Worm (Caenorhabditis elegans) whole organism, L3 larva: ENCODE data around the gene dpf-2.

ENCODE experiments used
- R02D3.7 ChIP-seq: fragments of 150-350 bp; optimal IDR thresholded peaks from 2 replicates; lab custom pipeline; 2014; ENCODE audit warnings: missing biosample characterization, missing genetic modification characterization
- ZK546.5 ChIP-seq: sonication (generic microtip); optimal IDR thresholded peaks from 2 replicates; lab custom pipeline; 2017; ENCODE audit warnings: missing biosample characterization, missing genetic modification characterization
- aly-2 ChIP-seq: fragments of 150-350 bp; optimal IDR thresholded peaks from 2 replicates; lab custom pipeline; 2014; ENCODE audit warnings: missing biosample characterization, missing genetic modification characterization
- ceh-16 ChIP-seq: sonication (generic microtip); optimal IDR thresholded peaks from 2 replicates; lab custom pipeline; 2017; ENCODE audit warnings: missing biosample characterization, missing genetic modification characterization
- ceh-28 ChIP-seq: fragments of 150-350 bp; optimal IDR thresholded peaks from 2 replicates; lab custom pipeline; 2014; ENCODE audit warnings: missing biosample characterization, missing genetic modification reagents, missing genetic modification characterization
- ceh-82 ChIP-seq: fragments of 150-350 bp; optimal IDR thresholded peaks from 2 replicates; lab custom pipeline; 2014; ENCODE audit warnings: missing biosample characterization, missing genetic modification characterization
- ceh-9 ChIP-seq: sonication (generic microtip); optimal IDR thresholded peaks from 2 replicates; lab custom pipeline; 2018; ENCODE audit warnings: missing biosample characterization, missing genetic modification characterization
- egl-27 ChIP-seq: sonication (generic microtip); optimal IDR thresholded peaks from 4 replicates; lab custom pipeline; 2017; ENCODE audit warnings: missing biosample characterization, missing genetic modification reagents, missing genetic modification characterization
- egl-5 ChIP-seq: fragments of 150-350 bp; optimal IDR thresholded peaks from 2 replicates; lab custom pipeline; 2017; ENCODE audit warnings: missing biosample characterization, missing genetic modification reagents, missing genetic modification characterization, inconsistent platforms
- elt-1 ChIP-seq: fragments of 150-350 bp; optimal IDR thresholded peaks from 2 replicates; lab custom pipeline; 2014; ENCODE audit warnings: missing biosample characterization, missing genetic modification characterization
- elt-2 ChIP-seq: sonication (generic microtip); optimal IDR thresholded peaks from 2 replicates; lab custom pipeline; 2016; ENCODE audit warnings: missing genetic modification reagents, mild to moderate bottlenecking, missing genetic modification characterization, missing compliant biosample characterization
- fkh-10 ChIP-seq: sonication (generic microtip); optimal IDR thresholded peaks from 2 replicates; lab custom pipeline; 2017; ENCODE audit warnings: missing biosample characterization, missing genetic modification reagents, missing genetic modification characterization
- fkh-2 ChIP-seq: fragments of 150-350 bp; optimal IDR thresholded peaks from 2 replicates; lab custom pipeline; 2014; ENCODE audit warnings: missing biosample characterization, missing genetic modification reagents, missing genetic modification characterization
- hmg-11 ChIP-seq: sonication (generic microtip); optimal IDR thresholded peaks from 2 replicates; lab custom pipeline; 2016; ENCODE audit warnings: missing genetic modification characterization, missing compliant biosample characterization
- jun-1 ChIP-seq: fragments of 150-350 bp; optimal IDR thresholded peaks from 2 replicates; lab custom pipeline; 2014; ENCODE audit warnings: missing biosample characterization, missing genetic modification reagents, missing genetic modification characterization
- lin-15B ChIP-seq: fragments of 150-350 bp; optimal IDR thresholded peaks from 2 replicates; lab custom pipeline; 2014; ENCODE audit warnings: missing biosample characterization, missing genetic modification characterization
- lin-39 ChIP-seq: fragments of 150-350 bp; optimal IDR thresholded peaks from 2 replicates; lab custom pipeline; 2018; ENCODE audit warnings: missing biosample characterization, missing genetic modification reagents, missing genetic modification characterization
- lsy-12 ChIP-seq: sonication (generic microtip); optimal IDR thresholded peaks from 2 replicates; lab custom pipeline; 2016; ENCODE audit warnings: mild to moderate bottlenecking, missing genetic modification characterization, missing compliant biosample characterization
- mdl-1 ChIP-seq: fragments of 150-350 bp; optimal IDR thresholded peaks from 2 replicates; lab custom pipeline; 2014; ENCODE audit warnings: missing biosample characterization, missing genetic modification characterization
- nfya-1 ChIP-seq: sonication (generic microtip); optimal IDR thresholded peaks from 2 replicates; lab custom pipeline; 2017; ENCODE audit warnings: missing genetic modification characterization, mild to moderate bottlenecking, missing compliant biosample characterization, antibody characterized with exemption, moderate library complexity; ENCODE audit not compliant: insufficient read depth
- nhr-11 ChIP-seq: fragments of 150-350 bp; optimal IDR thresholded peaks from 2 replicates; lab custom pipeline; 2014; ENCODE audit warnings: missing biosample characterization, missing genetic modification characterization
- nhr-12 ChIP-seq: fragments of 150-350 bp; optimal IDR thresholded peaks from 2 replicates; lab custom pipeline; 2014; ENCODE audit warnings: missing biosample characterization, missing genetic modification characterization
- nhr-23 ChIP-seq: fragments of 150-350 bp; optimal IDR thresholded peaks from 2 replicates; lab custom pipeline; 2014; ENCODE audit warnings: missing biosample characterization, missing genetic modification reagents, missing genetic modification characterization
- nhr-25 ChIP-seq: sonication (generic microtip); optimal IDR thresholded peaks from 2 replicates; lab custom pipeline; 2017; ENCODE audit warnings: missing biosample characterization, missing genetic modification characterization
- nhr-28 ChIP-seq: fragments of 150-350 bp; optimal IDR thresholded peaks from 2 replicates; lab custom pipeline; 2014; ENCODE audit warnings: missing biosample characterization, missing genetic modification characterization
- nhr-43 ChIP-seq: sonication (generic microtip); optimal IDR thresholded peaks from 2 replicates; lab custom pipeline; 2016; ENCODE audit warnings: mild to moderate bottlenecking, missing genetic modification characterization, missing compliant biosample characterization; ENCODE audit not compliant: poor library complexity, severe bottlenecking
- nhr-67 ChIP-seq: fragments of 150-350 bp; optimal IDR thresholded peaks from 2 replicates; lab custom pipeline; 2014; ENCODE audit warnings: missing biosample characterization, missing genetic modification characterization
- nhr-77 ChIP-seq: fragments of 150-350 bp; optimal IDR thresholded peaks from 2 replicates; lab custom pipeline; 2014; ENCODE audit warnings: missing biosample characterization, missing genetic modification characterization
- pha-4 ChIP-seq: fragments of 150-350 bp; optimal IDR thresholded peaks from 2 replicates; lab custom pipeline; 2014; ENCODE audit warnings: missing biosample characterization, missing genetic modification reagents, missing genetic modification characterization
- pqm-1 ChIP-seq: fragments of 150-350 bp; optimal IDR thresholded peaks from 2 replicates; lab custom pipeline; 2017; ENCODE audit warnings: missing biosample characterization, missing genetic modification characterization, inconsistent platforms
- sea-2 ChIP-seq: fragments of 150-350 bp; sonication (generic microtip); optimal IDR thresholded peaks from 4 replicates; lab custom pipeline; 2014; ENCODE audit warnings: missing biosample characterization, missing genetic modification reagents, missing genetic modification characterization
- skn-1 ChIP-seq: fragments of 150-350 bp; optimal IDR thresholded peaks from 2 replicates; lab custom pipeline; 2014; ENCODE audit warnings: missing biosample characterization, missing genetic modification characterization
- snpc-4 ChIP-seq: fragments of 150-350 bp; optimal IDR thresholded peaks from 2 replicates; lab custom pipeline; 2014; ENCODE audit warnings: missing biosample characterization, missing genetic modification characterization
- tbx-2 ChIP-seq: sonication (generic microtip); optimal IDR thresholded peaks from 2 replicates; lab custom pipeline; 2016; ENCODE audit warnings: mild to moderate bottlenecking, missing genetic modification characterization, missing compliant biosample characterization
- unc-39 ChIP-seq: sonication (generic microtip); optimal IDR thresholded peaks from 4 replicates; lab custom pipeline; 2017; ENCODE audit warnings: missing biosample characterization, missing genetic modification characterization
- unc-62 ChIP-seq: fragments of 150-350 bp; sonication (generic microtip); optimal IDR thresholded peaks from 4 replicates; lab custom pipeline; 2014; ENCODE audit warnings: missing biosample characterization, missing genetic modification reagents, missing genetic modification characterization
- zag-1 ChIP-seq: fragments of 150-350 bp; optimal IDR thresholded peaks from 2 replicates; lab custom pipeline; 2014; ENCODE audit warnings: missing biosample characterization, missing genetic modification characterization
- ztf-11 ChIP-seq: fragments of 150-350 bp; optimal IDR thresholded peaks from 2 replicates; lab custom pipeline; 2014; ENCODE audit warnings: missing biosample characterization, missing genetic modification characterization
- ztf-4 ChIP-seq: fragments of 150-350 bp; optimal IDR thresholded peaks from 2 replicates; lab custom pipeline; 2014; ENCODE audit warnings: missing biosample characterization, missing genetic modification characterization

The dpf-2 gene

ce11 chrX:14828766-14829165, 2.9 kb upstream of the dpf-2 start:
- no peak for TF ChIP-seq fkh-2 (tag; lab: Kevin White, UChicago)
- TF ChIP-seq pha-4, result no peak
- no peak for TF ChIP-seq ztf-11
- TF ChIP-seq ceh-82 (tag; lab: Kevin White, UChicago), result no peak
- no peak for TF ChIP-seq egl-5 (tag; lab: Kevin White, UChicago)
- TF ChIP-seq egl-27, result no peak
- no peak for TF ChIP-seq ceh-28 (tag; lab: Kevin White, UChicago)
- TF ChIP-seq nhr-67 (tag; lab: Kevin White, UChicago), result no peak

- TF ChIP-seq aly-2 (tag; lab: Kevin White, UChicago), result no peak
- no peak for TF ChIP-seq nhr-67 (tag; lab: Kevin White, UChicago)
- TF ChIP-seq jun-1 (tag; lab: Kevin White, UChicago), result no peak
- TF ChIP-seq ZK546.5, result no peak
- no peak for TF ChIP-seq pqm-1 (tag; lab: Kevin White, UChicago)
- TF ChIP-seq ztf-4 (tag; lab: Kevin White, UChicago), result no peak
- no peak for TF ChIP-seq lin-15B
- TF ChIP-seq, all 47 proteins: peak for 0
Observed at ce11 chrX:14838339-14838738, 6.7 kb downstream of the dpf-2 start.

ce11 chrX:14841030-14841429, 9.4 kb downstream of the dpf-2 start:
- peak; percentile 56 for TF ChIP-seq nhr-23 (tag; lab: Kevin White, UChicago)
- TF ChIP-seq tbx-2 (tag; lab: Kevin White, UChicago), result peak; percentile 74
- TF ChIP-seq hmg-11 (tag; lab: Kevin White, UChicago), result peak; percentile 94
- TF ChIP-seq nhr-67 (tag; lab: Kevin White, UChicago), result no peak
- peak; percentile 95 for TF ChIP-seq egl-5 (tag; lab: Kevin White, UChicago)
- peak; percentile 76 for TF ChIP-seq lsy-12 (tag; lab: Kevin White, UChicago)
- TF ChIP-seq sea-2, result peak; percentile 69
- peak; percentile 93 for TF ChIP-seq nfya-1 (tag; lab: Kevin White, UChicago)
- no peak for TF ChIP-seq fkh-2 (tag; lab: Kevin White, UChicago)
- TF ChIP-seq pha-4, result peak; percentile 95
- peak; percentile 29 for TF ChIP-seq zag-1
- TF ChIP-seq elt-2 (tag; lab: Kevin White, UChicago), result peak; percentile 71
- TF ChIP-seq skn-1, result peak; percentile 88
- TF ChIP-seq pqm-1 (tag; lab: Kevin White, UChicago), result peak; percentile 83
- peak; percentile 78 for TF ChIP-seq jun-1 (tag; lab: Kevin White, UChicago)
- peak; percentile 10 for TF ChIP-seq unc-39 (tag; lab: Kevin White, UChicago)
- no peak for TF ChIP-seq nhr-12 (tag; lab: Kevin White, UChicago)
- peak; percentile 73 for TF ChIP-seq lin-15B
- peak; percentile 58 for TF ChIP-seq snpc-4 (tag; lab: Kevin White, UChicago)
- no peak for TF ChIP-seq aly-2 (tag; lab: Kevin White, UChicago)
- no peak for TF ChIP-seq nhr-77
- no peak for TF ChIP-seq ceh-9 (tag; lab: Kevin White, UChicago)
- TF ChIP-seq nhr-11 (tag; lab: Kevin White, UChicago), result peak; percentile 80
- TF ChIP-seq R02D3.7 (tag; lab: Kevin White, UChicago), result peak; percentile 38
- TF ChIP-seq fkh-10 (GFP tag; lab: Kevin White, UChicago), result peak; percentile 91
- TF ChIP-seq lin-39 (tag; lab: Kevin White, UChicago), result peak; percentile 57
- TF ChIP-seq ceh-28 (tag; lab: Kevin White, UChicago), result peak; percentile 68
- peak; percentile 57 for TF ChIP-seq unc-62 (GFP tag; lab: Kevin White, UChicago)
- no peak for TF ChIP-seq nhr-28 (tag; lab: Kevin White, UChicago)
- TF ChIP-seq mdl-1 (tag; lab: Kevin White, UChicago), result peak; percentile 58
- no peak for TF ChIP-seq elt-1 (tag; lab: Kevin White, UChicago)
- peak; percentile 45 for TF ChIP-seq nhr-25 (tag; lab: Kevin White, UChicago)
- peak; percentile 41 for TF ChIP-seq nhr-43
- no peak for TF ChIP-seq ZK546.5
- TF ChIP-seq ceh-16 (tag; lab: Kevin White, UChicago), result no peak
- peak; percentile 19 for TF ChIP-seq ceh-82 (tag; lab: Kevin White, UChicago)
